Fruit fly (Drosophila melanogaster): ENCODE results near the gene CG8671.

The CG8671 gene

dm6 chr2L:21262832-21263231, at the start of gene CG8671:
Gene CG8671 (plus strand): TSS chr2L:21262956.
- TF ChIP-seq CG4496 (GFP tag; IDR thresholded peaks at IDR 0.05) (no peak), CG32121 (GFP tag; IDR thresholded peaks at IDR 0.05) (peak; percentile 14; the same call in 1 of the 2 replicates)

- TF ChIP-seq CG8159 (tag; optimal IDR thresholded peaks at IDR 0.05) (no peak), Pif1A (GFP tag; optimal IDR thresholded peaks at IDR 0.05) (no peak), CG4496 (GFP tag; IDR thresholded peaks at IDR 0.05) (peak; percentile 51; the same call in 1 of the 3 replicates), CG14655 (GFP tag; optimal IDR thresholded peaks at IDR 0.05) (no peak), CG8301 (tag; optimal IDR thresholded peaks at IDR 0.05) (no peak), CG13204 (GFP tag; optimal IDR thresholded peaks at IDR 0.05) (no peak), CG34367 (tag; optimal IDR thresholded peaks at IDR 0.05) (no peak), CG10348 (GFP tag; IDR thresholded peaks at IDR 0.05) (no peak), rn (GFP tag; IDR thresholded peaks at IDR 0.05) (no peak), Ets98B (GFP tag; IDR thresholded peaks at IDR 0.05) (peak; percentile 38; the same call in 1 of the 2 replicates), CG9948 (tag; optimal IDR thresholded peaks at IDR 0.05) (no peak), fd96Ca (GFP tag; IDR thresholded peaks at IDR 0.05) (no peak), CG17806 (tag; optimal IDR thresholded peaks at IDR 0.05) (no peak), EcR (GFP tag; optimal IDR thresholded peaks at IDR 0.05) (no peak), CG32121 (GFP tag; IDR thresholded peaks at IDR 0.05) (peak; percentile 24; the same call in 1 of the 2 replicates), CG12605 (GFP tag; IDR thresholded peaks at IDR 0.05) (no peak; the same call in 1 of the 2 replicates), Snoo (tag; optimal IDR thresholded peaks at IDR 0.05) (peak; percentile 35), gl (tag; optimal IDR thresholded peaks at IDR 0.05) (no peak), CG15710 (tag; optimal IDR thresholded peaks at IDR 0.05) (no peak), Pif1B (GFP tag; optimal IDR thresholded peaks at IDR 0.05) (no peak), D1 (tag; optimal IDR thresholded peaks at IDR 0.05) (peak; percentile 17)
Observed at dm6 chr2L:21214961-21215362, 47.8 kb upstream of the CG8671 start.

dm6 chr2L:21218240-21218911, 44.4 kb upstream of the CG8671 start, which contains the start of gene CG8679:
Gene CG8679 (minus strand): TSS chr2L:21218544.
- TF ChIP-seq fd96Ca (GFP tag; IDR thresholded peaks at IDR 0.05) (0 out of 3 replicates have a peak, but pooled peaks have one; percentile 22), EcR (GFP tag; optimal IDR thresholded peaks at IDR 0.05) (peak; percentile 15), CG13204 (GFP tag; optimal IDR thresholded peaks at IDR 0.05) (no peak)

dm6 chr2L:21218912-21219246, 43.9 kb upstream of the CG8671 start:
- no peak for TF ChIP-seq CG13204 (GFP tag; optimal IDR thresholded peaks at IDR 0.05)
- no peak for TF ChIP-seq EcR (GFP tag; optimal IDR thresholded peaks at IDR 0.05)
- no peak for TF ChIP-seq CG8159 (tag; optimal IDR thresholded peaks at IDR 0.05)
- no peak for TF ChIP-seq Pif1B (GFP tag; optimal IDR thresholded peaks at IDR 0.05)
- TF ChIP-seq CG9948 (tag; optimal IDR thresholded peaks at IDR 0.05), result no peak
- no peak for TF ChIP-seq Pif1A (GFP tag; optimal IDR thresholded peaks at IDR 0.05)
- TF ChIP-seq CG17806 (tag; optimal IDR thresholded peaks at IDR 0.05), result no peak
- TF ChIP-seq Snoo (tag; optimal IDR thresholded peaks at IDR 0.05), result no peak
- TF ChIP-seq CG12605 (GFP tag; IDR thresholded peaks at IDR 0.05), result no peak
- TF ChIP-seq CG4496 (GFP tag; IDR thresholded peaks at IDR 0.05), result no peak
- TF ChIP-seq CG32121 (GFP tag; IDR thresholded peaks at IDR 0.05), result no peak
- TF ChIP-seq CG14655 (GFP tag; optimal IDR thresholded peaks at IDR 0.05), result no peak
- TF ChIP-seq Ets98B (GFP tag; IDR thresholded peaks at IDR 0.05), result no peak
- TF ChIP-seq fd96Ca (GFP tag; IDR thresholded peaks at IDR 0.05), result no peak
- no peak for TF ChIP-seq CG15710 (tag; optimal IDR thresholded peaks at IDR 0.05)

dm6 chr2L:21219640-21220085, 43.1 kb upstream of the CG8671 start:
- TF ChIP-seq CG17806 (tag; optimal IDR thresholded peaks at IDR 0.05) (peak; percentile 4), EcR (GFP tag; optimal IDR thresholded peaks at IDR 0.05) (peak; percentile 48), fd96Ca (GFP tag; IDR thresholded peaks at IDR 0.05) (0 out of 3 replicates have a peak, but pooled peaks have one; percentile 69), Pif1B (GFP tag; optimal IDR thresholded peaks at IDR 0.05) (no peak), CG4496 (GFP tag; IDR thresholded peaks at IDR 0.05) (0 out of 3 replicates have a peak, but pooled peaks have one; percentile 40), gl (tag; optimal IDR thresholded peaks at IDR 0.05) (peak; percentile 39), Snoo (tag; optimal IDR thresholded peaks at IDR 0.05) (no peak), Ets98B (GFP tag; IDR thresholded peaks at IDR 0.05) (0 out of 2 replicates have a peak, but pooled peaks have one; percentile 33), CG14655 (GFP tag; optimal IDR thresholded peaks at IDR 0.05) (no peak), CG32121 (GFP tag; IDR thresholded peaks at IDR 0.05) (peak; percentile 30; the same call in 1 of the 2 replicates)

- TF ChIP-seq CG15710 (tag; optimal IDR thresholded peaks at IDR 0.05) (no peak), CG12605 (GFP tag; IDR thresholded peaks at IDR 0.05) (no peak), Snoo (tag; optimal IDR thresholded peaks at IDR 0.05) (no peak), CG8301 (tag; optimal IDR thresholded peaks at IDR 0.05) (no peak), EcR (GFP tag; optimal IDR thresholded peaks at IDR 0.05) (no peak), CG34367 (tag; optimal IDR thresholded peaks at IDR 0.05) (no peak), CG10348 (GFP tag; IDR thresholded peaks at IDR 0.05) (no peak), CG32121 (GFP tag; IDR thresholded peaks at IDR 0.05) (no peak), CG17806 (tag; optimal IDR thresholded peaks at IDR 0.05) (no peak), Pif1A (GFP tag; optimal IDR thresholded peaks at IDR 0.05) (no peak)
Observed at dm6 chr2L:21220396-21220795, 42.4 kb upstream of the CG8671 start, which contains the start of gene Atg18b. Gene Atg18b (minus strand): TSS chr2L:21220572.
